Fruit fly (Drosophila melanogaster) whole organism, embryonic: ENCODE results near the gene Blos4.
A peak's percentile ranks its signal among the peaks of the same experiment; 100 is the strongest.

ENCODE experiments used
- CG12071 ChIP-seq: fragments of 200-800 bp; sonication (Bioruptor generic); optimal IDR thresholded peaks from 3 replicates; lab custom pipeline; 2018; ENCODE audit warnings: missing biosample characterization, mild to moderate bottlenecking, missing genetic modification characterization
- CG12942 ChIP-seq: fragments of 200-800 bp; sonication (Bioruptor generic); optimal IDR thresholded peaks from 3 replicates; lab custom pipeline; 2016; ENCODE audit warnings: missing biosample characterization, missing genetic modification characterization
- CG13894 ChIP-seq: fragments of 200-800 bp; sonication (Bioruptor generic); optimal IDR thresholded peaks from 3 replicates; lab custom pipeline; 2018; ENCODE audit warnings: missing biosample characterization, mild to moderate bottlenecking, missing genetic modification characterization, moderate library complexity
- CG14860 ChIP-seq: fragments of 200-800 bp; sonication (Bioruptor generic); IDR thresholded peaks from 3 replicates; pipeline ENCODE4 v1.3.6; 2022; ENCODE audit warnings: missing biosample characterization, missing genetic modification characterization; ENCODE audit not compliant: partially characterized antibody
- CG1602 ChIP-seq: fragments of 200-800 bp; sonication (Bioruptor generic); optimal IDR thresholded peaks from 3 replicates; lab custom pipeline; 2016; ENCODE audit warnings: missing biosample characterization, missing genetic modification characterization
- CG18262 ChIP-seq: fragments of 200-800 bp; optimal IDR thresholded peaks from 3 replicates; lab custom pipeline; 2019; ENCODE audit warnings: missing biosample characterization, mild to moderate bottlenecking, missing genetic modification characterization, moderate library complexity
- CG2678 ChIP-seq: fragments of 200-800 bp; sonication (Bioruptor generic); optimal IDR thresholded peaks from 3 replicates; lab custom pipeline; 2019; ENCODE audit warnings: missing biosample characterization, mild to moderate bottlenecking, missing genetic modification characterization, moderate library complexity
- CG3995 ChIP-seq: fragments of 200-800 bp; sonication (Bioruptor generic); optimal IDR thresholded peaks from 3 replicates; lab custom pipeline; 2016; ENCODE audit warnings: missing biosample characterization, missing genetic modification characterization
- CG43689 ChIP-seq: fragments of 200-800 bp; sonication (Bioruptor generic); IDR thresholded peaks from 2 replicates; pipeline ENCODE4 v1.3.6; 2022; ENCODE audit warnings: missing biosample characterization, missing genetic modification characterization
- CG4617 ChIP-seq: fragments of 200-800 bp; sonication (Bioruptor generic); optimal IDR thresholded peaks from 3 replicates; lab custom pipeline; 2016; ENCODE audit warnings: missing biosample characterization, missing genetic modification characterization, borderline replicate concordance
- CG6654 ChIP-seq: fragments of 200-800 bp; sonication (Bioruptor generic); optimal IDR thresholded peaks from 2 replicates; lab custom pipeline; 2017; ENCODE audit warnings: missing biosample characterization, mild to moderate bottlenecking, missing genetic modification characterization
- Dad ChIP-seq: fragments of 200-800 bp; sonication (Bioruptor generic); optimal IDR thresholded peaks from 3 replicates; lab custom pipeline; 2016; ENCODE audit warnings: missing biosample characterization, missing genetic modification characterization
- Dbx ChIP-seq: fragments of 200-800 bp; sonication (Bioruptor generic); IDR thresholded peaks from 3 replicates; pipeline ENCODE4 v1.3.6; 2022; ENCODE audit warnings: missing biosample characterization, missing genetic modification characterization
- Dll ChIP-seq: fragments of 200-800 bp; sonication (Bioruptor generic); IDR thresholded peaks from 4 replicates; pipeline ENCODE4 v1.3.6; 2022; ENCODE audit warnings: missing biosample characterization, missing genetic modification characterization; ENCODE audit not compliant: partially characterized antibody
- E2f2 ChIP-seq: fragments of 200-800 bp; sonication (Bioruptor generic); IDR thresholded peaks from 2 replicates; pipeline ENCODE4 v1.3.6; 2022; ENCODE audit warnings: missing biosample characterization, missing genetic modification characterization
- GATAe ChIP-seq: fragments of 200-800 bp; sonication (Bioruptor generic); conservative IDR thresholded peaks from 2 replicates; pipeline ENCODE4 v1.3.6; 2022; ENCODE audit warnings: missing biosample characterization, missing genetic modification characterization
- Gsc ChIP-seq: fragments of 200-800 bp; sonication (Bioruptor generic); IDR thresholded peaks from 2 replicates; pipeline ENCODE4 v1.3.6; 2022; ENCODE audit warnings: missing biosample characterization, missing genetic modification characterization
- H2.0 ChIP-seq: fragments of 200-800 bp; sonication (Bioruptor generic); IDR thresholded peaks from 2 replicates; pipeline ENCODE4 v1.3.6; 2022; ENCODE audit warnings: missing biosample characterization, missing genetic modification characterization
- Hr51 ChIP-seq, 2 experiments: fragments of 200-800 bp; sonication (Bioruptor generic); optimal IDR thresholded peaks; 2 replicates in 1 of 2; 3 replicates in 1 of 2; lab custom pipeline; 2016 to 2018; ENCODE audit warnings: missing biosample characterization in 2 of 2, missing genetic modification characterization in 2 of 2, mild to moderate bottlenecking in 1 of 2, moderate library complexity in 1 of 2
- Kr ChIP-seq: fragments of 200-800 bp; sonication (Bioruptor generic); optimal IDR thresholded peaks from 2 replicates; lab custom pipeline; 2017; ENCODE audit warnings: missing biosample characterization, mild to moderate bottlenecking, missing genetic modification characterization
- MTF-1 ChIP-seq: fragments of 200-800 bp; sonication (Bioruptor generic); optimal IDR thresholded peaks from 2 replicates; lab custom pipeline; 2018; ENCODE audit warnings: missing biosample characterization, mild to moderate bottlenecking, missing genetic modification characterization, borderline replicate concordance
- Mad ChIP-seq: fragments of 200-800 bp; sonication (Bioruptor generic); optimal IDR thresholded peaks from 2 replicates; lab custom pipeline; 2016; ENCODE audit warnings: missing biosample characterization, missing genetic modification characterization
- Med ChIP-seq: fragments of 200-800 bp; sonication (Bioruptor generic); peaks from one replicate; lab custom pipeline; 2016; ENCODE audit warnings: missing biosample characterization, missing genetic modification characterization, mild to moderate bottlenecking, inconsistent platforms, moderate library complexity
- Mes4 ChIP-seq: fragments of 200-800 bp; sonication (Bioruptor generic); optimal IDR thresholded peaks from 2 replicates; lab custom pipeline; 2016; ENCODE audit warnings: missing biosample characterization, missing genetic modification characterization
- Nf-YB ChIP-seq: fragments of 200-800 bp; sonication (Bioruptor generic); optimal IDR thresholded peaks from 3 replicates; lab custom pipeline; 2019; ENCODE audit warnings: missing biosample characterization, mild to moderate bottlenecking, missing genetic modification characterization, moderate library complexity
- Pdp1 ChIP-seq, 2 experiments: fragments of 200-800 bp; sonication (Bioruptor generic); optimal IDR thresholded peaks; 3 replicates each; lab custom pipeline; 2016; ENCODE audit warnings: missing biosample characterization in 2 of 2, missing genetic modification characterization in 2 of 2, mild to moderate bottlenecking in 1 of 2, moderate library complexity in 1 of 2
- Side ChIP-seq: fragments of 200-800 bp; sonication (Bioruptor generic); optimal IDR thresholded peaks from 2 replicates; lab custom pipeline; 2016; ENCODE audit warnings: missing biosample characterization, missing genetic modification characterization
- Sry-β ChIP-seq: fragments of 200-800 bp; sonication (Bioruptor generic); optimal IDR thresholded peaks from 2 replicates; lab custom pipeline; 2018; ENCODE audit warnings: missing biosample characterization, mild to moderate bottlenecking, missing genetic modification characterization, moderate library complexity
- Stat92E ChIP-seq, 3 experiments: fragments of >200 bp in 2 of 3; fragments of 200-800 bp in 1 of 3; sonication (Bioruptor generic) in 1 of 3; optimal IDR thresholded peaks; 2 replicates each; lab custom pipeline; 2017 to 2019; ENCODE audit warnings: missing biosample characterization in 3 of 3, missing genetic modification characterization in 3 of 3, mild to moderate bottlenecking in 1 of 3, moderate library complexity in 1 of 3
- ase ChIP-seq: fragments of 200-800 bp; sonication (Bioruptor generic); IDR thresholded peaks from 3 replicates; pipeline ENCODE4 v1.3.6; 2022; ENCODE audit warnings: missing biosample characterization, missing genetic modification characterization
- bigmax ChIP-seq: fragments of 200-800 bp; sonication (Bioruptor generic); optimal IDR thresholded peaks from 2 replicates; lab custom pipeline; 2018; ENCODE audit warnings: missing biosample characterization, mild to moderate bottlenecking, missing genetic modification characterization
- dysf ChIP-seq: fragments of 200-800 bp; sonication (Bioruptor generic); IDR thresholded peaks from 3 replicates; pipeline ENCODE4 v1.3.6; 2022; ENCODE audit warnings: missing biosample characterization, missing genetic modification characterization
- gro ChIP-seq: fragments of 200-800 bp; sonication (Bioruptor generic); optimal IDR thresholded peaks from 2 replicates; lab custom pipeline; 2016; ENCODE audit warnings: missing biosample characterization, missing genetic modification characterization
- gt ChIP-seq: fragments of 200-800 bp; sonication (Bioruptor generic); IDR thresholded peaks from 2 replicates; pipeline ENCODE4 v1.3.6; 2022; ENCODE audit warnings: missing biosample characterization, missing genetic modification characterization
- h ChIP-seq: fragments of >200 bp; optimal IDR thresholded peaks from 2 replicates; lab custom pipeline; 2017
- inv ChIP-seq: fragments of 200-800 bp; sonication (Bioruptor generic); IDR thresholded peaks from 2 replicates; pipeline ENCODE4 v1.3.6; 2022; ENCODE audit warnings: missing biosample characterization, missing genetic modification characterization; ENCODE audit not compliant: partially characterized antibody
- jigr1 ChIP-seq: fragments of 200-800 bp; sonication (Bioruptor generic); IDR thresholded peaks from 3 replicates; pipeline ENCODE4 v1.3.6; 2022; ENCODE audit warnings: missing biosample characterization, missing genetic modification characterization
- lov ChIP-seq, 2 experiments: fragments of 200-800 bp in 1 of 2; fragments of >200 bp in 1 of 2; sonication (Bioruptor generic) in 1 of 2; IDR thresholded peaks in 1 of 2; optimal IDR thresholded peaks in 1 of 2; 2 replicates in 1 of 2; 3 replicates in 1 of 2; pipeline versions ENCODE4 v1.3.6 to Lab custom; 2017 to 2022; ENCODE audit warnings: missing biosample characterization in 1 of 2, missing genetic modification characterization in 1 of 2
- nau ChIP-seq: fragments of 200-800 bp; sonication (Bioruptor generic); optimal IDR thresholded peaks from 3 replicates; lab custom pipeline; 2017; ENCODE audit warnings: missing biosample characterization, mild to moderate bottlenecking, missing genetic modification characterization, missing genetic modification reagents
- peb ChIP-seq: fragments of 200-800 bp; sonication (Bioruptor generic); IDR thresholded peaks from 2 replicates; pipeline ENCODE4 v1.3.6; 2022; ENCODE audit warnings: missing biosample characterization, missing genetic modification characterization
- psq ChIP-seq: fragments of 200-800 bp; sonication (Bioruptor generic); optimal IDR thresholded peaks from 2 replicates; lab custom pipeline; 2017; ENCODE audit warnings: missing biosample characterization, missing genetic modification characterization
- salm ChIP-seq: fragments of 200-800 bp; sonication (Bioruptor generic); optimal IDR thresholded peaks from 2 replicates; lab custom pipeline; 2018; ENCODE audit warnings: missing biosample characterization, mild to moderate bottlenecking, missing genetic modification characterization
- sens-2 ChIP-seq: fragments of 200-800 bp; sonication (Bioruptor generic); IDR thresholded peaks from 2 replicates; pipeline ENCODE4 v1.3.6; 2022; ENCODE audit warnings: missing biosample characterization, missing genetic modification characterization
- tin ChIP-seq: fragments of 200-800 bp; sonication (Bioruptor generic); optimal IDR thresholded peaks from 3 replicates; lab custom pipeline; 2016; ENCODE audit warnings: missing biosample characterization, missing genetic modification characterization
- tll ChIP-seq, 2 experiments: fragments of 200-800 bp in 1 of 2; fragments of >200 bp in 1 of 2; sonication (Bioruptor generic) in 1 of 2; optimal IDR thresholded peaks; 2 replicates each; lab custom pipeline; 2017 to 2019; ENCODE audit warnings: missing biosample characterization in 2 of 2, missing genetic modification characterization in 2 of 2, mild to moderate bottlenecking in 1 of 2, moderate library complexity in 1 of 2
- tna ChIP-seq: fragments of 200-800 bp; sonication (Bioruptor generic); IDR thresholded peaks from 2 replicates; pipeline ENCODE4 v1.3.6; 2022; ENCODE audit warnings: missing biosample characterization, missing genetic modification characterization; ENCODE audit not compliant: partially characterized antibody
- toy ChIP-seq: fragments of 200-800 bp; sonication (Bioruptor generic); IDR thresholded peaks from 2 replicates; pipeline ENCODE4 v1.3.6; 2022; ENCODE audit warnings: missing biosample characterization, missing genetic modification characterization
- usp ChIP-seq: fragments of >200 bp; optimal IDR thresholded peaks from 2 replicates; lab custom pipeline; 2017; ENCODE audit warnings: missing biosample characterization, missing genetic modification characterization

The Blos4 gene

dm6 chr3L:10855419-10856213 lies 23.3 kb upstream of the Blos4 start (continued):
- TF ChIP-seq lov (optimal IDR thresholded peaks at IDR 0.05; lab: Kevin White, UChicago): no peak
- peak; percentile 85; the same call in 2 of the 3 replicates for TF ChIP-seq lov (GFP tag; IDR thresholded peaks at IDR 0.05; lab: Robert Waterston, UW)
- peak; percentile 14 to 91 for TF ChIP-seq Hr51 (GFP tag; optimal IDR thresholded peaks at IDR 0.05; lab: Kevin White, UChicago)
- no peak for TF ChIP-seq CG14860
- peak; percentile 59 for TF ChIP-seq Med (GFP tag; lab: Kevin White, UChicago)
- TF ChIP-seq Dad (GFP tag; lab: Kevin White, UChicago): peak; percentile 23
- TF ChIP-seq Dbx: peak; percentile 81
- TF ChIP-seq inv: no peak
- peak; percentile 70; the same call in 2 of the 3 replicates for TF ChIP-seq jigr1
- peak; percentile 82 for TF ChIP-seq MTF-1 (GFP tag; lab: Kevin White, UChicago)
- TF ChIP-seq salm (tag; lab: Kevin White, UChicago): peak; percentile 77
- peak; percentile 78 for TF ChIP-seq CG13894 (tag; lab: Kevin White, UChicago)
- TF ChIP-seq H2.0 (GFP tag; lab: Robert Waterston, UW): peak; percentile 72
- TF ChIP-seq CG18262: peak; percentile 95
- TF ChIP-seq Gsc (GFP tag; lab: Robert Waterston, UW): no peak
- peak; percentile 73 for TF ChIP-seq ase (GFP tag; lab: Robert Waterston, UW)
- TF ChIP-seq Dll (GFP tag; lab: Robert Waterston, UW): no peak
- TF ChIP-seq nau (GFP tag; lab: Kevin White, UChicago): peak; percentile 63
- peak; percentile 64; the same call in 1 of the 2 replicates for TF ChIP-seq CG43689 (GFP tag; lab: Robert Waterston, UW)
- peak; percentile 64 for TF ChIP-seq CG12942 (GFP tag; lab: Kevin White, UChicago)
- TF ChIP-seq gro: no peak
- TF ChIP-seq Pdp1 (GFP tag; optimal IDR thresholded peaks at IDR 0.05; lab: Kevin White, UChicago): no peak
- peak; percentile 19; the same call in 1 of the 2 replicates for TF ChIP-seq GATAe (GFP tag; lab: Robert Waterston, UW)
- TF ChIP-seq bigmax (GFP tag; lab: Kevin White, UChicago): no peak
- TF ChIP-seq CG12071 (GFP tag; lab: Kevin White, UChicago): peak; percentile 26
- peak; percentile 27 for TF ChIP-seq psq (GFP tag; lab: Kevin White, UChicago)
- TF ChIP-seq Nf-YB (GFP tag; lab: Kevin White, UChicago): peak; percentile 73
- TF ChIP-seq CG2678 (tag; lab: Kevin White, UChicago): peak; percentile 95
- TF ChIP-seq dysf (GFP tag; lab: Robert Waterston, UW): peak; percentile 89
- peak; percentile 66 for TF ChIP-seq E2f2 (GFP tag; lab: Robert Waterston, UW)
- TF ChIP-seq CG6654 (GFP tag; lab: Kevin White, UChicago): peak; percentile 68
- TF ChIP-seq Mad (GFP tag; lab: Kevin White, UChicago): no peak
- no peak for TF ChIP-seq Side (GFP tag; lab: Kevin White, UChicago)
- TF ChIP-seq Kr (GFP tag; lab: Kevin White, UChicago): no peak
- TF ChIP-seq gt (GFP tag; lab: Robert Waterston, UW): no peak
- no peak for TF ChIP-seq toy
- TF ChIP-seq usp: no peak
- peak; percentile 72 for TF ChIP-seq tna (GFP tag; lab: Robert Waterston, UW)
- no peak for TF ChIP-seq Mes4 (GFP tag; lab: Kevin White, UChicago)
- no peak for TF ChIP-seq CG3995 (GFP tag; lab: Kevin White, UChicago)
- TF ChIP-seq CG1602 (GFP tag; lab: Kevin White, UChicago): peak; percentile 85
- peak; percentile 78 for TF ChIP-seq tin (GFP tag; lab: Kevin White, UChicago)
- TF ChIP-seq sens-2 (GFP tag; lab: Robert Waterston, UW): peak; percentile 72; the same call in 1 of the 2 replicates
- TF ChIP-seq CG4617 (GFP tag; lab: Kevin White, UChicago): peak; percentile 12
- TF ChIP-seq Sry-β (GFP tag; lab: Kevin White, UChicago): peak; percentile 6
- TF ChIP-seq Stat92E (GFP tag; optimal IDR thresholded peaks at IDR 0.05; lab: Kevin White, UChicago): peak in 1 of 3 experiments; percentile 6
- peak; percentile 60; the same call in 1 of the 2 replicates for TF ChIP-seq peb (GFP tag; lab: Robert Waterston, UW)
- TF ChIP-seq h (lab: Kevin White, UChicago): no peak
- no peak for TF ChIP-seq tll (GFP tag; optimal IDR thresholded peaks at IDR 0.05; lab: Kevin White, UChicago)
